Worm (Caenorhabditis elegans) whole organism, mixed stage, embryonic: ENCODE data around the gene del-6.

ENCODE experiments used
- M03D4.4 ChIP-seq: sonication (generic microtip); optimal IDR thresholded peaks from 2 replicates; lab custom pipeline; 2017; ENCODE audit warnings: mild to moderate bottlenecking, missing genetic modification characterization, missing compliant biosample characterization
- ceh-39 ChIP-seq: fragments of 150-350 bp; optimal IDR thresholded peaks from 2 replicates; lab custom pipeline; 2014; ENCODE audit warnings: missing biosample characterization, missing genetic modification characterization
- ces-1 ChIP-seq: fragments of 150-350 bp; optimal IDR thresholded peaks from 2 replicates; lab custom pipeline; 2014; ENCODE audit warnings: missing biosample characterization, missing genetic modification reagents, missing genetic modification characterization
- elt-1 ChIP-seq: sonication (generic microtip); optimal IDR thresholded peaks from 2 replicates; lab custom pipeline; 2017; ENCODE audit warnings: missing genetic modification characterization, mild to moderate bottlenecking, missing compliant biosample characterization, antibody characterized with exemption, moderate library complexity, borderline replicate concordance; ENCODE audit not compliant: insufficient read depth
- elt-3 ChIP-seq: fragments of 150-350 bp; optimal IDR thresholded peaks from 2 replicates; lab custom pipeline; 2014; ENCODE audit warnings: missing biosample characterization, missing genetic modification characterization
- lin-13 ChIP-seq: fragments of 150-350 bp; optimal IDR thresholded peaks from 2 replicates; lab custom pipeline; 2014; ENCODE audit warnings: missing biosample characterization, missing genetic modification characterization
- lin-32 ChIP-seq: fragments of 200-800 bp; sonication (Bioruptor generic); optimal IDR thresholded peaks from 2 replicates; lab custom pipeline; 2018; ENCODE audit warnings: mild to moderate bottlenecking, missing genetic modification characterization, missing compliant biosample characterization
- nhr-12 ChIP-seq: fragments of 150-350 bp; optimal IDR thresholded peaks from 2 replicates; lab custom pipeline; 2014; ENCODE audit warnings: missing biosample characterization, missing genetic modification characterization
- nhr-237 ChIP-seq: fragments of 150-350 bp; optimal IDR thresholded peaks from 2 replicates; lab custom pipeline; 2014; ENCODE audit warnings: missing biosample characterization, missing genetic modification characterization
- nhr-28 ChIP-seq: fragments of 150-350 bp; optimal IDR thresholded peaks from 2 replicates; lab custom pipeline; 2014; ENCODE audit warnings: missing biosample characterization, missing genetic modification characterization
- snpc-4 ChIP-seq: fragments of 150-350 bp; optimal IDR thresholded peaks from 2 replicates; lab custom pipeline; 2014; ENCODE audit warnings: missing biosample characterization, missing genetic modification characterization
- sptf-1 ChIP-seq: sonication (generic microtip); optimal IDR thresholded peaks from 2 replicates; lab custom pipeline; 2017; ENCODE audit warnings: mild to moderate bottlenecking, missing genetic modification characterization, moderate library complexity, missing compliant biosample characterization
- unc-62 ChIP-seq: fragments of 150-350 bp; optimal IDR thresholded peaks from 2 replicates; lab custom pipeline; 2014; ENCODE audit warnings: missing biosample characterization, missing genetic modification reagents, missing genetic modification characterization

- TF ChIP-seq sptf-1 (no peak), snpc-4 (tag; lab: Kevin White, UChicago) (no peak), elt-1 (tag; lab: Kevin White, UChicago) (no peak), lin-32 (no peak), elt-3 (tag; lab: Kevin White, UChicago) (no peak), nhr-237 (tag; lab: Kevin White, UChicago) (no peak), unc-62 (GFP tag; lab: Kevin White, UChicago) (no peak), M03D4.4 (tag; lab: Kevin White, UChicago) (no peak), ceh-39 (tag; lab: Kevin White, UChicago) (no peak), ces-1 (GFP tag; lab: Kevin White, UChicago) (no peak), nhr-28 (no peak), nhr-12 (tag; lab: Kevin White, UChicago) (no peak), lin-13 (tag; lab: Kevin White, UChicago) (no peak)
Measured at ce11 chrV:10557094-10557493, 15.6 kb upstream of the del-6 start.
